Worm (Caenorhabditis elegans) whole organism, L2 larva: ENCODE measurements around the gene C14A4.7.
A peak's percentile ranks its signal among the peaks of the same experiment; 100 is the strongest.

Experiments used
- C34F6.9 ChIP-seq: fragments of 150-350 bp; optimal IDR thresholded peaks from 2 replicates; lab custom pipeline; 2014; ENCODE audit warnings: missing biosample characterization, missing genetic modification characterization
- F13H6.1 ChIP-seq: sonication (generic microtip); optimal IDR thresholded peaks from 2 replicates; lab custom pipeline; 2016; ENCODE audit warnings: missing genetic modification characterization, missing compliant biosample characterization
- R02D3.7 ChIP-seq: fragments of 150-350 bp; optimal IDR thresholded peaks from 2 replicates; lab custom pipeline; 2014; ENCODE audit warnings: missing biosample characterization, missing genetic modification characterization
- Y55F3AM.14 ChIP-seq: fragments of 200-800 bp; sonication (Bioruptor generic); optimal IDR thresholded peaks from 2 replicates; lab custom pipeline; 2018; ENCODE audit warnings: mild to moderate bottlenecking, missing genetic modification characterization, missing compliant biosample characterization
- ZK546.5 ChIP-seq: sonication (generic microtip); optimal IDR thresholded peaks from 2 replicates; lab custom pipeline; 2017; ENCODE audit warnings: missing biosample characterization, missing genetic modification characterization
- aly-2 ChIP-seq: fragments of 150-350 bp; optimal IDR thresholded peaks from 2 replicates; lab custom pipeline; 2014; ENCODE audit warnings: missing biosample characterization, missing genetic modification characterization
- ama-1 ChIP-seq: fragments of 150-350 bp; optimal IDR thresholded peaks from 2 replicates; lab custom pipeline; 2018; ENCODE audit warnings: inconsistent platforms
- blmp-1 ChIP-seq: sonication (generic microtip); optimal IDR thresholded peaks from 2 replicates; lab custom pipeline; 2017; ENCODE audit warnings: missing genetic modification characterization, mild to moderate bottlenecking, missing compliant biosample characterization, antibody characterized with exemption, moderate library complexity; ENCODE audit not compliant: insufficient read depth
- crh-2 ChIP-seq: sonication (generic microtip); optimal IDR thresholded peaks from 2 replicates; lab custom pipeline; 2017; ENCODE audit warnings: missing biosample characterization, missing genetic modification characterization
- dmd-4 ChIP-seq: sonication (generic microtip); optimal IDR thresholded peaks from 2 replicates; lab custom pipeline; 2017; ENCODE audit warnings: missing biosample characterization, missing genetic modification characterization
- egl-27 ChIP-seq: sonication (generic microtip); optimal IDR thresholded peaks from 3 replicates; lab custom pipeline; 2017; ENCODE audit warnings: missing biosample characterization, missing genetic modification reagents, missing genetic modification characterization
- elt-1 ChIP-seq: fragments of 150-350 bp; optimal IDR thresholded peaks from 2 replicates; lab custom pipeline; 2014; ENCODE audit warnings: missing biosample characterization, missing genetic modification characterization
- elt-3 ChIP-seq: sonication (generic microtip); optimal IDR thresholded peaks from 2 replicates; lab custom pipeline; 2017; ENCODE audit warnings: missing biosample characterization, missing genetic modification characterization
- fos-1 ChIP-seq: fragments of 150-350 bp; optimal IDR thresholded peaks from 2 replicates; lab custom pipeline; 2014; ENCODE audit warnings: missing biosample characterization, missing genetic modification characterization
- gmeb-1 ChIP-seq: fragments of 150-350 bp; optimal IDR thresholded peaks from 2 replicates; lab custom pipeline; 2014; ENCODE audit warnings: missing biosample characterization, missing genetic modification characterization
- lin-11 ChIP-seq: fragments of 150-350 bp; sonication (generic microtip); optimal IDR thresholded peaks from 2 replicates; lab custom pipeline; 2014; ENCODE audit warnings: missing biosample characterization, missing genetic modification characterization, inconsistent platforms, mixed read lengths
- lin-13 ChIP-seq: fragments of 150-350 bp; optimal IDR thresholded peaks from 2 replicates; lab custom pipeline; 2014; ENCODE audit warnings: missing biosample characterization, missing genetic modification reagents, missing genetic modification characterization
- lsy-2 ChIP-seq, 2 experiments: fragments of 150-350 bp in 1 of 2; sonication (generic microtip) in 1 of 2; optimal IDR thresholded peaks; 2 replicates each; lab custom pipeline; 2014 to 2017; ENCODE audit warnings: missing biosample characterization in 2 of 2, missing genetic modification characterization in 2 of 2
- mab-5 ChIP-seq: fragments of 150-350 bp; optimal IDR thresholded peaks from 2 replicates; lab custom pipeline; 2014; ENCODE audit warnings: missing biosample characterization, missing genetic modification characterization
- mbf-1 ChIP-seq: sonication (generic microtip); optimal IDR thresholded peaks from 2 replicates; lab custom pipeline; 2017; ENCODE audit warnings: missing biosample characterization, missing genetic modification characterization
- mdl-1 ChIP-seq, 2 experiments: fragments of 150-350 bp in 1 of 2; sonication (generic microtip) in 1 of 2; optimal IDR thresholded peaks; 2 replicates each; lab custom pipeline; 2017; ENCODE audit warnings: missing biosample characterization in 2 of 2, missing genetic modification characterization in 2 of 2
- nhr-10 ChIP-seq: sonication (generic microtip); optimal IDR thresholded peaks from 2 replicates; lab custom pipeline; 2017; ENCODE audit warnings: missing biosample characterization, missing genetic modification characterization
- nhr-12 ChIP-seq: fragments of 150-350 bp; optimal IDR thresholded peaks from 2 replicates; lab custom pipeline; 2014; ENCODE audit warnings: missing biosample characterization, missing genetic modification characterization
- nhr-129 ChIP-seq: fragments of 150-350 bp; optimal IDR thresholded peaks from 2 replicates; lab custom pipeline; 2014; ENCODE audit warnings: missing biosample characterization, missing genetic modification characterization
- nhr-21 ChIP-seq: fragments of 150-350 bp; optimal IDR thresholded peaks from 2 replicates; lab custom pipeline; 2014; ENCODE audit warnings: missing biosample characterization, missing genetic modification characterization
- nhr-23 ChIP-seq: fragments of 150-350 bp; optimal IDR thresholded peaks from 2 replicates; lab custom pipeline; 2014; ENCODE audit warnings: missing biosample characterization, missing genetic modification reagents, missing genetic modification characterization
- nhr-25 ChIP-seq: fragments of 150-350 bp; sonication (generic microtip); optimal IDR thresholded peaks from 3 replicates; lab custom pipeline; 2014; ENCODE audit warnings: missing biosample characterization, missing genetic modification characterization
- nhr-6 ChIP-seq: fragments of 150-350 bp; optimal IDR thresholded peaks from 2 replicates; lab custom pipeline; 2014; ENCODE audit warnings: missing biosample characterization, missing genetic modification characterization
- sem-4 ChIP-seq: fragments of 150-350 bp; optimal IDR thresholded peaks from 2 replicates; lab custom pipeline; 2014; ENCODE audit warnings: missing biosample characterization, missing genetic modification reagents, missing genetic modification characterization
- skn-1 ChIP-seq: sonication (generic microtip); optimal IDR thresholded peaks from 2 replicates; lab custom pipeline; 2017; ENCODE audit warnings: missing biosample characterization, missing genetic modification characterization
- sma-3 ChIP-seq: sonication (generic microtip); optimal IDR thresholded peaks from 2 replicates; lab custom pipeline; 2016; ENCODE audit warnings: missing genetic modification reagents, missing genetic modification characterization, missing compliant biosample characterization
- sma-9 ChIP-seq, 2 experiments: fragments of 150-350 bp in 1 of 2; sonication (generic microtip) in 1 of 2; optimal IDR thresholded peaks; 2 replicates each; lab custom pipeline; 2014 to 2016; ENCODE audit warnings: missing genetic modification characterization in 2 of 2, mild to moderate bottlenecking in 1 of 2, missing biosample characterization in 1 of 2, missing compliant biosample characterization in 1 of 2, missing genetic modification reagents in 1 of 2, moderate library complexity in 1 of 2
- snpc-4 ChIP-seq: fragments of 150-350 bp; optimal IDR thresholded peaks from 2 replicates; lab custom pipeline; 2014; ENCODE audit warnings: missing biosample characterization, missing genetic modification characterization
- unc-39 ChIP-seq: fragments of 150-350 bp; optimal IDR thresholded peaks from 2 replicates; lab custom pipeline; 2014; ENCODE audit warnings: missing biosample characterization, missing genetic modification characterization
- unc-55 ChIP-seq: fragments of 150-350 bp; sonication (generic microtip); optimal IDR thresholded peaks from 3 replicates; lab custom pipeline; 2014; ENCODE audit warnings: missing biosample characterization, missing genetic modification reagents, missing genetic modification characterization
- unc-62 ChIP-seq: fragments of 150-350 bp; optimal IDR thresholded peaks from 2 replicates; lab custom pipeline; 2014; ENCODE audit warnings: missing biosample characterization, missing genetic modification reagents, missing genetic modification characterization
- zag-1 ChIP-seq: fragments of 150-350 bp; optimal IDR thresholded peaks from 2 replicates; lab custom pipeline; 2014; ENCODE audit warnings: missing biosample characterization, missing genetic modification characterization
- ztf-1 ChIP-seq: fragments of 200-800 bp; sonication (Bioruptor generic); conservative IDR thresholded peaks from 2 replicates; pipeline ENCODE4 v1.3.6; 2022; ENCODE audit warnings: missing genetic modification characterization, missing compliant biosample characterization
- ztf-11 ChIP-seq: sonication (generic microtip); optimal IDR thresholded peaks from 2 replicates; lab custom pipeline; 2017; ENCODE audit warnings: missing biosample characterization, missing genetic modification characterization
- ztf-4 ChIP-seq: fragments of 150-350 bp; optimal IDR thresholded peaks from 2 replicates; lab custom pipeline; 2014; ENCODE audit warnings: missing biosample characterization, missing genetic modification characterization

C14A4.7 gene

ce11 chrII:10563368-10563767, 33.0 kb downstream of the C14A4.7 start, which contains the start of gene cdc-48.1 (continued):
- TF ChIP-seq ztf-11 (tag; lab: Kevin White, UChicago) (peak; percentile 87), elt-3 (tag; lab: Kevin White, UChicago) (no peak), aly-2 (tag; lab: Kevin White, UChicago) (peak; percentile 81), nhr-6 (tag; lab: Kevin White, UChicago) (peak; percentile 100), F13H6.1 (tag; lab: Kevin White, UChicago) (peak; percentile 100), nhr-25 (tag; lab: Kevin White, UChicago) (peak; percentile 100), nhr-23 (peak; percentile 62), unc-39 (peak; percentile 57)

DNA sequence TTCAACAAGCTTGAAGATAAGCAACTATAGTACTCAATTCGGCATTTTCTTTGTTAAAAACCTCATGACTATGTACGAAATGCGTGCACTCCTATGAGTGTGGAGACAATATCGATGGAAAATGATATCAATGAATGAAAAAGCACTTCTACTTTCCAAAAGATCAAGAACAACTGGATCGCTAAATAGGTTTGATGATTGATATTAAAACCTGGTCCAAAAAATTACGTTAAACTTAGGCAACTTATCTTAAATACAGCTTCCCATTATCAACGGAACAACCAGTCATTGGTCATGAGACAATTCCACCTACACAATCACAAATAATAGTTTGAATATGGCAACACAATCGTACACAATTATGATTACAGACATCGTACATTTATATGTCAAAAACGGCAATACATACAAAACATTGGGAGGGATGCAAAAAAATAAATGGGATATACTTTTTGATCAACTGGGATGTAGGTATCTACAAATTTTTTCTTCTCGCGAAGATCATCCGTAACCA, 36.6 kb downstream of the C14A4.7 start:
- TF ChIP-seq C34F6.9, result no peak
- TF ChIP-seq nhr-10, result no peak
- no peak for TF ChIP-seq nhr-23
- no peak for TF ChIP-seq R02D3.7 (tag; lab: Kevin White, UChicago)
- TF ChIP-seq unc-39, result no peak
- TF ChIP-seq crh-2, result no peak
- TF ChIP-seq nhr-6 (tag; lab: Kevin White, UChicago), result peak; percentile 13
- TF ChIP-seq egl-27, result no peak
- TF ChIP-seq snpc-4 (tag; lab: Kevin White, UChicago), result no peak
- TF ChIP-seq aly-2 (tag; lab: Kevin White, UChicago), result no peak
- no peak for TF ChIP-seq mbf-1 (tag; lab: Kevin White, UChicago)
- TF ChIP-seq ztf-11 (tag; lab: Kevin White, UChicago), result no peak
- peak; percentile 4 for TF ChIP-seq fos-1 (tag; lab: Kevin White, UChicago)
- no peak for TF ChIP-seq blmp-1 (tag; lab: Kevin White, UChicago)
- peak; percentile 23 for TF ChIP-seq nhr-21
- TF ChIP-seq lin-11 (tag; lab: Kevin White, UChicago), result no peak
- no peak for TF ChIP-seq unc-62
- TF ChIP-seq ama-1 (lab: Kevin White, UChicago), result peak; percentile 7

ce11 chrII:10558962-10559415, 37.4 kb downstream of the C14A4.7 start:
- peak; percentile 59 for TF ChIP-seq sma-3 (GFP tag; lab: Kevin White, UChicago)
- TF ChIP-seq unc-39, result no peak
- TF ChIP-seq egl-27, result no peak
- peak; percentile 73 for TF ChIP-seq sem-4 (tag; lab: Kevin White, UChicago)
- TF ChIP-seq mdl-1 (tag; optimal IDR thresholded peaks at IDR 0.05; lab: Kevin White, UChicago), result peak in 1 of 2 experiments; percentile 7
- TF ChIP-seq lin-13, result peak; percentile 3
- peak; percentile 60 for TF ChIP-seq blmp-1 (tag; lab: Kevin White, UChicago)
- peak; percentile 86 for TF ChIP-seq C34F6.9
- no peak for TF ChIP-seq fos-1 (tag; lab: Kevin White, UChicago)
- no peak for TF ChIP-seq nhr-10
- TF ChIP-seq snpc-4 (tag; lab: Kevin White, UChicago), result peak; percentile 28
- no peak for TF ChIP-seq unc-62
- TF ChIP-seq ztf-11 (tag; lab: Kevin White, UChicago), result no peak
- no peak for TF ChIP-seq nhr-6 (tag; lab: Kevin White, UChicago)
- no peak for TF ChIP-seq mbf-1 (tag; lab: Kevin White, UChicago)
- TF ChIP-seq ztf-1 (GFP tag; lab: Robert Waterston, UW), result no peak
- TF ChIP-seq ZK546.5 (tag; lab: Kevin White, UChicago), result no peak
- peak; percentile 77 for TF ChIP-seq nhr-129 (tag; lab: Kevin White, UChicago)
- TF ChIP-seq lin-11 (tag; lab: Kevin White, UChicago), result peak; percentile 16
- TF ChIP-seq elt-1 (tag; lab: Kevin White, UChicago), result no peak
- peak; percentile 53 for TF ChIP-seq Y55F3AM.14 (GFP tag; lab: Kevin White, UChicago)
- no peak for TF ChIP-seq skn-1 (tag; lab: Kevin White, UChicago)
- TF ChIP-seq nhr-21, result peak; percentile 68
- no peak for TF ChIP-seq unc-55
- TF ChIP-seq sma-9 (GFP tag; optimal IDR thresholded peaks at IDR 0.05; lab: Kevin White, UChicago), result peak; percentile 73
- TF ChIP-seq sma-9 (tag; optimal IDR thresholded peaks at IDR 0.05; lab: Kevin White, UChicago), result no peak
- TF ChIP-seq ztf-4 (tag; lab: Kevin White, UChicago), result peak; percentile 62
- TF ChIP-seq dmd-4 (tag; lab: Kevin White, UChicago), result no peak
- TF ChIP-seq nhr-12, result no peak
- peak; percentile 85 for TF ChIP-seq nhr-25 (tag; lab: Kevin White, UChicago)
- TF ChIP-seq lsy-2 (tag; optimal IDR thresholded peaks at IDR 0.05; lab: Kevin White, UChicago), result peak in 1 of 2 experiments; percentile 67
- no peak for TF ChIP-seq crh-2
- no peak for TF ChIP-seq zag-1 (tag; lab: Kevin White, UChicago)
- peak; percentile 41 for TF ChIP-seq mab-5
- TF ChIP-seq ama-1 (lab: Kevin White, UChicago), result peak; percentile 81
- TF ChIP-seq F13H6.1 (tag; lab: Kevin White, UChicago), result peak; percentile 50
- peak; percentile 60 for TF ChIP-seq gmeb-1 (tag; lab: Kevin White, UChicago)
